Worm (Caenorhabditis elegans) whole organism, young adult: ENCODE measurements around the gene nspc-13.

ENCODE experiments used
- F49E8.2 ChIP-seq: sonication (generic microtip); optimal IDR thresholded peaks from 3 replicates; lab custom pipeline; 2017; ENCODE audit warnings: missing genetic modification characterization, mild to moderate bottlenecking, missing compliant biosample characterization, antibody characterized with exemption, moderate library complexity; ENCODE audit not compliant: insufficient read depth
- ama-1 ChIP-seq, 3 experiments: fragments of 150-350 bp in 1 of 3; sonication (generic microtip) in 2 of 3; optimal IDR thresholded peaks; 2 replicates each; lab custom pipeline; 2014 to 2018; ENCODE audit warnings: missing biosample characterization in 2 of 3, missing genetic modification characterization in 2 of 3, missing genetic modification reagents in 2 of 3
- cebp-2 ChIP-seq: fragments of 200-800 bp; sonication (Bioruptor generic); IDR thresholded peaks from 2 replicates; pipeline ENCODE4 v1.3.6; 2022; ENCODE audit warnings: missing genetic modification characterization, missing compliant biosample characterization
- hlh-26 ChIP-seq: fragments of 200-800 bp; sonication (Bioruptor generic); conservative IDR thresholded peaks from 2 replicates; pipeline ENCODE4 v1.3.6; 2022; ENCODE audit warnings: missing genetic modification reagents, missing genetic modification characterization, missing compliant biosample characterization
- pha-4 ChIP-seq: fragments of 150-350 bp; sonication (generic microtip); optimal IDR thresholded peaks from 2 replicates; lab custom pipeline; 2014; ENCODE audit warnings: missing biosample characterization, missing genetic modification reagents, missing genetic modification characterization
- repo-1 ChIP-seq: sonication (generic microtip); optimal IDR thresholded peaks from 2 replicates; lab custom pipeline; 2017; ENCODE audit warnings: mild to moderate bottlenecking, missing genetic modification characterization, missing compliant biosample characterization
- snpc-1.1 ChIP-seq: sonication (generic microtip); optimal IDR thresholded peaks from 2 replicates; lab custom pipeline; 2017; ENCODE audit warnings: missing genetic modification characterization, mild to moderate bottlenecking, missing compliant biosample characterization, antibody characterized with exemption, moderate library complexity, missing genotype, missing genetic modification reagents; ENCODE audit not compliant: insufficient read depth
- tbp1 ChIP-seq: fragments of 200-800 bp; sonication (Bioruptor generic); optimal IDR thresholded peaks from 2 replicates; lab custom pipeline; 2018; ENCODE audit warnings: mild to moderate bottlenecking, missing genetic modification characterization, missing compliant biosample characterization
- unc-62 ChIP-seq: fragments of 150-350 bp; optimal IDR thresholded peaks from 2 replicates; lab custom pipeline; 2014; ENCODE audit warnings: missing biosample characterization, missing genetic modification reagents, missing genetic modification characterization

DNA sequence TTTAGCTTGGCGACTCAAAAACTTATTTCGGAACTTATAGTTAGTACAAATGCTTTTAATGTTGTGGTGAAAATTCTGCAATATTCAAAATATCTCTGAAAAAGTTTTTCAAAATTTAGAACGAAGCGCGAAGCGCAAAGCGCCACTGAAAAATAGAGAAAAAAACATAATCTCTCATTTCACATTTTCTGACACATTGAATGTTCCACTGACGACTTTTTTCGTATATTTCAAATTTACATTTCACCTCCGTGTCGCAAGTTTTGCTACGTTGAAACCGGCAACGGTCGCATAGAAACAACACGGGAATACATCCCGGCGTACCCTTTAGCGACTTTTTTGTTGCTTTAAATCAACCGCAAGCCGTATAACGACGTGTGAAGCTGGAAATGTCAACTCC is 8.9 kb upstream of the nspc-13 start, which contains the start of gene F42F12.14:
- TF ChIP-seq cebp-2 (GFP tag; lab: Robert Waterston, UW), result no peak
- no peak for TF ChIP-seq snpc-1.1 (tag; lab: Kevin White, UChicago)
- TF ChIP-seq ama-1 (optimal IDR thresholded peaks at IDR 0.05; lab: Kevin White, UChicago), result no peak
- TF ChIP-seq ama-1 (GFP tag; optimal IDR thresholded peaks at IDR 0.05; lab: Kevin White, UChicago), result no peak
- no peak for TF ChIP-seq unc-62 (GFP tag; lab: Kevin White, UChicago)
- TF ChIP-seq hlh-26 (GFP tag; lab: Robert Waterston, UW), result no peak
- TF ChIP-seq tbp1 (GFP tag; lab: Kevin White, UChicago), result no peak
- TF ChIP-seq F49E8.2 (tag; lab: Kevin White, UChicago), result no peak
- no peak for TF ChIP-seq repo-1 (tag; lab: Kevin White, UChicago)
- no peak for TF ChIP-seq pha-4
